Worm (Caenorhabditis elegans): ENCODE data around the gene F25H9.6.

DNA sequence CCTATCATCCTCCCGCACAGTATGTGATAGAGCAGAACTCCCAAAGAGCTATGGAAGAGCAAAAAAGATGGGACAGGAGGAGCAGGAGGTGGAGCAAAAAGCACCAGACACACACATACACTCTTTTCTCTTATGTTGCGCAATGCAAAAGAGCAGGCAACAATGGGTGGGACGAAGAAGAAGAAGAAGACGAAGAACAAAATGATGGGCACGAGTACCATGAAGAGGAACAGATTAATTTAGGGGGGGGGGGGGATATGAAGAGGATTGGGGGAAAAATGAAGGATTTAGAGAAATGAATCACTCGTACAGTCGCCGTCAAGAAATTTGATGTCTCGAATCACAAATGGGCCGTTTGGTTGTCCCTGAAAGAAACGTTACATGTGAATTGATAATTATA, 43.5 kb upstream of the F25H9.6 start, which contains the start of gene avr-15:
- TF ChIP-seq ZK546.5 (tag; optimal IDR thresholded peaks at IDR 0.05) (no peak), ztf-11 (tag; optimal IDR thresholded peaks at IDR 0.05) (no peak), unc-62 (GFP tag; optimal IDR thresholded peaks at IDR 0.05 in 1 of 2) (no peak), unc-62 (tag; optimal IDR thresholded peaks at IDR 0.05) (no peak), fos-1 (tag; optimal IDR thresholded peaks at IDR 0.05) (no peak), nhr-76 (tag; optimal IDR thresholded peaks at IDR 0.05) (no peak)
